Fruit fly (Drosophila melanogaster) whole organism, embryonic: ENCODE data around the gene Gr2a.

Experiments
- CG10209 ChIP-seq: fragments of 200-800 bp; sonication (Bioruptor generic); optimal IDR thresholded peaks from 3 replicates; lab custom pipeline; 2017; ENCODE audit warnings: missing biosample characterization, mild to moderate bottlenecking, missing genetic modification characterization, missing genetic modification reagents
- CG10431 ChIP-seq: fragments of 200-800 bp; sonication (Bioruptor generic); optimal IDR thresholded peaks from 3 replicates; lab custom pipeline; 2018; ENCODE audit warnings: missing biosample characterization, mild to moderate bottlenecking, missing genetic modification characterization
- CG10959 ChIP-seq: fragments of 200-800 bp; sonication (Bioruptor generic); IDR thresholded peaks from 2 replicates; pipeline ENCODE4 v1.3.6; 2022; ENCODE audit warnings: missing biosample characterization, missing genetic modification characterization
- CG12219 ChIP-seq: fragments of 200-800 bp; sonication (Bioruptor generic); optimal IDR thresholded peaks from 3 replicates; lab custom pipeline; 2018; ENCODE audit warnings: missing biosample characterization, mild to moderate bottlenecking, missing genetic modification characterization
- CG12391 ChIP-seq: fragments of 200-800 bp; sonication (Bioruptor generic); optimal IDR thresholded peaks from 3 replicates; lab custom pipeline; 2018; ENCODE audit warnings: missing biosample characterization, mild to moderate bottlenecking, missing genetic modification characterization, moderate library complexity
- CG13894 ChIP-seq: fragments of 200-800 bp; sonication (Bioruptor generic); optimal IDR thresholded peaks from 3 replicates; lab custom pipeline; 2018; ENCODE audit warnings: missing biosample characterization, mild to moderate bottlenecking, missing genetic modification characterization, moderate library complexity
- CG14965 ChIP-seq: fragments of 200-800 bp; sonication (Bioruptor generic); optimal IDR thresholded peaks from 2 replicates; lab custom pipeline; 2016; ENCODE audit warnings: missing biosample characterization, missing genetic modification characterization, borderline replicate concordance
- CG18262 ChIP-seq: fragments of 200-800 bp; optimal IDR thresholded peaks from 3 replicates; lab custom pipeline; 2019; ENCODE audit warnings: missing biosample characterization, mild to moderate bottlenecking, missing genetic modification characterization, moderate library complexity
- CG30020 ChIP-seq: fragments of 200-800 bp; optimal IDR thresholded peaks from 2 replicates; lab custom pipeline; 2019; ENCODE audit warnings: missing biosample characterization, mild to moderate bottlenecking, missing genetic modification characterization, moderate library complexity
- CG3281 ChIP-seq: fragments of 200-800 bp; sonication (Bioruptor generic); optimal IDR thresholded peaks from 3 replicates; lab custom pipeline; 2017; ENCODE audit warnings: missing biosample characterization, mild to moderate bottlenecking, missing genetic modification characterization
- CG5953 ChIP-seq: fragments of 200-800 bp; sonication (Bioruptor generic); IDR thresholded peaks from 2 replicates; pipeline ENCODE4 v1.3.6; 2022; ENCODE audit warnings: missing biosample characterization, missing genetic modification characterization
- CG6689 ChIP-seq: fragments of 200-800 bp; sonication (Bioruptor generic); IDR thresholded peaks from 2 replicates; pipeline ENCODE4 v1.3.6; 2022; ENCODE audit warnings: missing biosample characterization, missing genetic modification characterization
- CG6791 ChIP-seq: fragments of 200-800 bp; sonication (Bioruptor generic); IDR thresholded peaks from 3 replicates; pipeline ENCODE4 v1.3.6; 2022; ENCODE audit warnings: missing biosample characterization, missing genetic modification characterization; ENCODE audit not compliant: partially characterized antibody
- CG7372 ChIP-seq: fragments of 200-800 bp; sonication (Bioruptor generic); IDR thresholded peaks from 2 replicates; pipeline ENCODE4 v1.3.6; 2022; ENCODE audit warnings: missing biosample characterization, missing genetic modification characterization
- CG7786 ChIP-seq: fragments of 200-800 bp; sonication (Bioruptor generic); optimal IDR thresholded peaks from 2 replicates; lab custom pipeline; 2016; ENCODE audit warnings: missing biosample characterization, missing genetic modification characterization
- CG7963 ChIP-seq: fragments of 200-800 bp; sonication (Bioruptor generic); IDR thresholded peaks from 3 replicates; pipeline ENCODE4 v1.3.6; 2022; ENCODE audit warnings: missing biosample characterization, missing genetic modification characterization; ENCODE audit not compliant: partially characterized antibody
- CTCF ChIP-seq: fragments of 200-800 bp; sonication (Bioruptor generic); optimal IDR thresholded peaks from 2 replicates; lab custom pipeline; 2017; ENCODE audit warnings: missing biosample characterization, mild to moderate bottlenecking, missing genetic modification characterization, moderate library complexity
- Deaf1 ChIP-seq: fragments of 200-800 bp; optimal IDR thresholded peaks from 3 replicates; lab custom pipeline; 2019; ENCODE audit warnings: missing biosample characterization, mild to moderate bottlenecking, missing genetic modification characterization, moderate library complexity
- Dref ChIP-seq: fragments of 200-800 bp; sonication (Bioruptor generic); IDR thresholded peaks from 2 replicates; pipeline ENCODE4 v1.3.6; 2022; ENCODE audit warnings: missing biosample characterization, missing genetic modification characterization
- Drgx ChIP-seq: fragments of 200-800 bp; sonication (Bioruptor generic); IDR thresholded peaks from 2 replicates; pipeline ENCODE4 v1.3.6; 2022; ENCODE audit warnings: missing biosample characterization, missing genetic modification characterization
- ERR ChIP-seq: fragments of 200-800 bp; sonication (Bioruptor generic); optimal IDR thresholded peaks from 2 replicates; lab custom pipeline; 2016; ENCODE audit warnings: missing biosample characterization, missing genetic modification characterization
- Ets97D ChIP-seq: fragments of 200-800 bp; sonication (Bioruptor generic); optimal IDR thresholded peaks from 3 replicates; lab custom pipeline; 2016; ENCODE audit warnings: missing biosample characterization, missing genetic modification characterization
- HLHmδ ChIP-seq: fragments of 200-800 bp; sonication (Bioruptor generic); optimal IDR thresholded peaks from 2 replicates; lab custom pipeline; 2018; ENCODE audit warnings: missing biosample characterization, mild to moderate bottlenecking, missing genetic modification characterization, moderate library complexity
- Hey ChIP-seq: fragments of 200-800 bp; sonication (Bioruptor generic); optimal IDR thresholded peaks from 3 replicates; lab custom pipeline; 2018; ENCODE audit warnings: missing biosample characterization, mild to moderate bottlenecking, missing genetic modification characterization
- Med ChIP-seq: fragments of 200-800 bp; sonication (Bioruptor generic); peaks from one replicate; lab custom pipeline; 2016; ENCODE audit warnings: missing biosample characterization, missing genetic modification characterization, mild to moderate bottlenecking, inconsistent platforms, moderate library complexity
- Scr ChIP-seq: fragments of 200-800 bp; sonication (Bioruptor generic); IDR thresholded peaks from 2 replicates; pipeline ENCODE4 v1.3.6; 2022; ENCODE audit warnings: missing biosample characterization, missing genetic modification characterization; ENCODE audit not compliant: partially characterized antibody
- Sox100B ChIP-seq: fragments of 200-800 bp; sonication (Bioruptor generic); optimal IDR thresholded peaks from 3 replicates; lab custom pipeline; 2018; ENCODE audit warnings: missing biosample characterization, mild to moderate bottlenecking, missing genetic modification characterization
- Ssrp ChIP-seq: fragments of 200-800 bp; sonication (Bioruptor generic); optimal IDR thresholded peaks from 2 replicates; lab custom pipeline; 2018; ENCODE audit warnings: missing biosample characterization, mild to moderate bottlenecking, missing genetic modification characterization, moderate library complexity
- Stat92E ChIP-seq, 3 experiments: fragments of >200 bp in 2 of 3; fragments of 200-800 bp in 1 of 3; sonication (Bioruptor generic) in 1 of 3; optimal IDR thresholded peaks; 2 replicates each; lab custom pipeline; 2017 to 2019; ENCODE audit warnings: missing biosample characterization in 3 of 3, missing genetic modification characterization in 3 of 3, mild to moderate bottlenecking in 1 of 3, moderate library complexity in 1 of 3
- YL-1 ChIP-seq: fragments of 200-800 bp; sonication (Bioruptor generic); optimal IDR thresholded peaks from 3 replicates; lab custom pipeline; 2017; ENCODE audit warnings: missing biosample characterization, mild to moderate bottlenecking, missing genetic modification characterization
- abd-A ChIP-seq: fragments of 200-800 bp; sonication (Bioruptor generic); optimal IDR thresholded peaks from 3 replicates; lab custom pipeline; 2019; ENCODE audit warnings: missing biosample characterization, mild to moderate bottlenecking, missing genetic modification characterization, moderate library complexity
- az2 ChIP-seq: fragments of 200-800 bp; sonication (Bioruptor generic); optimal IDR thresholded peaks from 3 replicates; lab custom pipeline; 2016; ENCODE audit warnings: missing biosample characterization, missing genetic modification characterization
- bigmax ChIP-seq: fragments of 200-800 bp; sonication (Bioruptor generic); optimal IDR thresholded peaks from 2 replicates; lab custom pipeline; 2018; ENCODE audit warnings: missing biosample characterization, mild to moderate bottlenecking, missing genetic modification characterization
- croc ChIP-seq: fragments of 200-800 bp; sonication (Bioruptor generic); conservative IDR thresholded peaks from 3 replicates; pipeline ENCODE4 v1.3.6; 2022; ENCODE audit warnings: missing biosample characterization, missing genetic modification characterization
- crol ChIP-seq: fragments of 200-800 bp; sonication (Bioruptor generic); IDR thresholded peaks from 2 replicates; pipeline ENCODE4 v1.3.6; 2022; ENCODE audit warnings: missing biosample characterization, missing genetic modification characterization
- dan ChIP-seq: fragments of 200-800 bp; sonication (Bioruptor generic); IDR thresholded peaks from 2 replicates; pipeline ENCODE4 v1.3.6; 2022; ENCODE audit warnings: missing biosample characterization, missing genetic modification characterization
- inv ChIP-seq: fragments of 200-800 bp; sonication (Bioruptor generic); IDR thresholded peaks from 2 replicates; pipeline ENCODE4 v1.3.6; 2022; ENCODE audit warnings: missing biosample characterization, missing genetic modification characterization; ENCODE audit not compliant: partially characterized antibody
- mam ChIP-seq: fragments of 200-800 bp; sonication (Bioruptor generic); optimal IDR thresholded peaks from 3 replicates; lab custom pipeline; 2016; ENCODE audit warnings: missing biosample characterization, missing genetic modification characterization
- onecut ChIP-seq: fragments of 200-800 bp; sonication (Bioruptor generic); IDR thresholded peaks from 2 replicates; pipeline ENCODE4 v1.3.6; 2022; ENCODE audit warnings: missing biosample characterization, missing genetic modification characterization
- p53 ChIP-seq: fragments of 200-800 bp; sonication (Bioruptor generic); optimal IDR thresholded peaks from 2 replicates; lab custom pipeline; 2016; ENCODE audit warnings: missing biosample characterization, missing genetic modification characterization
- pan ChIP-seq, 4 experiments: fragments of >200 bp in 3 of 4; fragments of 200-800 bp in 1 of 4; sonication (Bioruptor generic) in 1 of 4; optimal IDR thresholded peaks in 3 of 4; IDR thresholded peaks in 1 of 4; 2 replicates each; pipeline versions ENCODE4 v1.3.6 to Lab custom; 2017 to 2022; ENCODE audit warnings: missing biosample characterization in 2 of 4, missing genetic modification characterization in 2 of 4, mixed read lengths in 1 of 4
- pnt ChIP-seq: fragments of 200-800 bp; sonication (Bioruptor generic); optimal IDR thresholded peaks from 3 replicates; lab custom pipeline; 2016; ENCODE audit warnings: missing biosample characterization, missing genetic modification characterization
- row ChIP-seq: fragments of 200-800 bp; sonication (Bioruptor generic); IDR thresholded peaks from 3 replicates; pipeline ENCODE4 v1.3.6; 2022; ENCODE audit warnings: missing biosample characterization, missing genetic modification characterization
- sd ChIP-seq: fragments of 200-800 bp; sonication (Bioruptor generic); optimal IDR thresholded peaks from 3 replicates; lab custom pipeline; 2018; ENCODE audit warnings: missing biosample characterization, mild to moderate bottlenecking, missing genetic modification characterization, moderate library complexity
- slbo ChIP-seq: fragments of 200-800 bp; sonication (Bioruptor generic); IDR thresholded peaks from 2 replicates; pipeline ENCODE4 v1.3.6; 2022; ENCODE audit warnings: missing biosample characterization, missing genetic modification characterization
- slou ChIP-seq: fragments of 200-800 bp; sonication (Bioruptor generic); optimal IDR thresholded peaks from 3 replicates; lab custom pipeline; 2016; ENCODE audit warnings: missing biosample characterization, missing genetic modification characterization
- ssp ChIP-seq: fragments of 200-800 bp; sonication (Bioruptor generic); IDR thresholded peaks from 2 replicates; pipeline ENCODE4 v1.3.6; 2022; ENCODE audit warnings: missing biosample characterization, missing genetic modification characterization
- sug ChIP-seq: fragments of 200-800 bp; optimal IDR thresholded peaks from 2 replicates; lab custom pipeline; 2019; ENCODE audit warnings: missing biosample characterization, mild to moderate bottlenecking, missing genetic modification characterization, moderate library complexity
- wek ChIP-seq: fragments of 200-800 bp; sonication (Bioruptor generic); optimal IDR thresholded peaks from 3 replicates; lab custom pipeline; 2018; ENCODE audit warnings: missing biosample characterization, mild to moderate bottlenecking, missing genetic modification characterization, moderate library complexity

The Gr2a gene

dm6 chrX:1452130-1452529, at the start of gene Gr2a:
Gr2a (plus strand) TSS chrX:1452430.
- TF ChIP-seq p53 (GFP tag; lab: Kevin White, UChicago) (no peak), Stat92E (GFP tag; optimal IDR thresholded peaks at IDR 0.05; lab: Kevin White, UChicago) (no peak), CG12391 (tag; lab: Kevin White, UChicago) (no peak), YL-1 (no peak), croc (GFP tag; lab: Robert Waterston, UW) (no peak), row (GFP tag; lab: Robert Waterston, UW) (no peak), CG7372 (GFP tag; lab: Robert Waterston, UW) (no peak)

DNA sequence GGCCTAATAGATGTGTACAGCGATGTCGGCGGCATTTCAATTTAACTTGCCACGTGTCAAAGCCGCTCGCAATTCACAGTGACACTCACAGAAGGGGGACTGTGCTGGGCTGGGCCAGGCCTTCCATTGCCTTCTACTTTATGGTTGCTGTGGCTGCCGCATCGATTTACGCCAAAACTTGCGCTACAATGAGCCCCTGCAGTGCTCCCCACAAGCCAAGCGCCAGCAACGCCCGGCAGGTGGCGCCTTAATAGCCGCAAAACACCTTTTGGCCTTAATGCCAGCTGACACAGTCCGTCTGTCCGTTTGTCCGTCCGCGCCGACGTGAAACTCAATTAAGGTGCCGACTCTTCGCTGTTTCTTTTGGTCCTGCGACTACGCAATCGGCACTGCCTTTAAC, 47.2 kb upstream of the Gr2a start:
- TF ChIP-seq CTCF (GFP tag; lab: Kevin White, UChicago), result peak; percentile 83
- TF ChIP-seq onecut, result peak; percentile 59
- TF ChIP-seq Drgx (GFP tag; lab: Robert Waterston, UW), result no peak
- no peak for TF ChIP-seq inv
- TF ChIP-seq Ssrp (tag; lab: Kevin White, UChicago), result no peak
- no peak for TF ChIP-seq CG30020 (tag; lab: Kevin White, UChicago)
- peak; percentile 37 for TF ChIP-seq Hey (tag; lab: Kevin White, UChicago)

dm6 chrX:1405779-1406178, 46.5 kb upstream of the Gr2a start:
- TF ChIP-seq CG10431 (GFP tag; lab: Kevin White, UChicago), result no peak
- TF ChIP-seq CG6791 (GFP tag; lab: Robert Waterston, UW), result no peak
- TF ChIP-seq CG6689 (GFP tag; lab: Robert Waterston, UW), result no peak
- no peak for TF ChIP-seq CG5953 (GFP tag; lab: Robert Waterston, UW)
- TF ChIP-seq ssp (GFP tag; lab: Robert Waterston, UW), result no peak
- no peak for TF ChIP-seq slou (GFP tag; lab: Kevin White, UChicago)
- TF ChIP-seq bigmax, result no peak
- TF ChIP-seq CG13894 (tag; lab: Kevin White, UChicago), result peak; percentile 6
- TF ChIP-seq sd (tag; lab: Kevin White, UChicago), result no peak
- no peak for TF ChIP-seq Scr (GFP tag; lab: Robert Waterston, UW)
- no peak for TF ChIP-seq CG7963 (GFP tag; lab: Robert Waterston, UW)
- no peak for TF ChIP-seq pan (optimal IDR thresholded peaks at IDR 0.05; lab: Kevin White, UChicago)
- no peak for TF ChIP-seq pan (GFP tag; optimal IDR thresholded peaks at IDR 0.05 in 1 of 2, IDR thresholded peaks at IDR 0.05 in 1 of 2)
- TF ChIP-seq slbo, result no peak
- no peak for TF ChIP-seq wek (GFP tag; lab: Kevin White, UChicago)
- TF ChIP-seq CG10959 (GFP tag; lab: Robert Waterston, UW), result no peak
- no peak for TF ChIP-seq Ets97D
- TF ChIP-seq crol (GFP tag; lab: Robert Waterston, UW), result peak; percentile 50
- no peak for TF ChIP-seq CG18262
- no peak for TF ChIP-seq HLHmδ (GFP tag; lab: Kevin White, UChicago)
- no peak for TF ChIP-seq CG12219 (GFP tag; lab: Kevin White, UChicago)
- no peak for TF ChIP-seq YL-1
- no peak for TF ChIP-seq Dref (GFP tag; lab: Robert Waterston, UW)
- no peak for TF ChIP-seq CG7786 (GFP tag; lab: Kevin White, UChicago)
- no peak for TF ChIP-seq az2 (GFP tag; lab: Kevin White, UChicago)
- peak; percentile 93 for TF ChIP-seq abd-A
- TF ChIP-seq dan (GFP tag; lab: Robert Waterston, UW), result no peak
- no peak for TF ChIP-seq pnt (GFP tag; lab: Kevin White, UChicago)
- no peak for TF ChIP-seq Med (GFP tag; lab: Kevin White, UChicago)
- no peak for TF ChIP-seq CG10209 (GFP tag; lab: Kevin White, UChicago)
- peak; percentile 15 for TF ChIP-seq Deaf1
- no peak for TF ChIP-seq ERR
- TF ChIP-seq mam (GFP tag; lab: Kevin White, UChicago), result no peak
- TF ChIP-seq Sox100B (GFP tag; lab: Kevin White, UChicago), result no peak
- no peak for TF ChIP-seq CG3281 (GFP tag; lab: Kevin White, UChicago)
- no peak for TF ChIP-seq CG14965 (GFP tag; lab: Kevin White, UChicago)
- TF ChIP-seq sug (tag; lab: Kevin White, UChicago), result no peak
